Fruit fly (Drosophila melanogaster) whole organism, prepupa: ENCODE results near the gene CG9316.

Source experiments
- Blimp-1 ChIP-seq: fragments of 200-800 bp; sonication (Bioruptor generic); optimal IDR thresholded peaks from 3 replicates; lab custom pipeline; 2017; ENCODE audit warnings: missing biosample characterization, missing genetic modification characterization, mild to moderate bottlenecking, moderate library complexity, missing genetic modification reagents
- CG10631 ChIP-seq: fragments of 200-800 bp; sonication (Bioruptor generic); optimal IDR thresholded peaks from 2 replicates; lab custom pipeline; 2016; ENCODE audit warnings: missing biosample characterization, missing genetic modification characterization
- CG10669 ChIP-seq: fragments of 200-800 bp; sonication (Bioruptor generic); optimal IDR thresholded peaks from 3 replicates; lab custom pipeline; 2018; ENCODE audit warnings: missing biosample characterization, mild to moderate bottlenecking, missing genetic modification characterization, moderate library complexity
- CG11294 ChIP-seq: fragments of 200-800 bp; sonication (Bioruptor generic); IDR thresholded peaks from 2 replicates; pipeline ENCODE4 v1.3.6; 2022; ENCODE audit warnings: missing biosample characterization, missing genetic modification characterization
- CG11762 ChIP-seq: fragments of 200-800 bp; sonication (Bioruptor generic); optimal IDR thresholded peaks from 3 replicates; lab custom pipeline; 2016; ENCODE audit warnings: missing biosample characterization, missing genetic modification characterization; ENCODE audit not compliant: insufficient read depth
- CG15336 ChIP-seq: fragments of 200-800 bp; sonication (Bioruptor generic); IDR thresholded peaks from 2 replicates; pipeline ENCODE4 v1.3.6; 2022; ENCODE audit warnings: missing biosample characterization, missing genetic modification characterization
- CG1621 ChIP-seq: fragments of 200-800 bp; sonication (Bioruptor generic); optimal IDR thresholded peaks from 3 replicates; lab custom pipeline; 2018; ENCODE audit warnings: missing biosample characterization, mild to moderate bottlenecking, missing genetic modification characterization
- CG16779 ChIP-seq: fragments of 200-800 bp; sonication (Bioruptor generic); optimal IDR thresholded peaks from 3 replicates; lab custom pipeline; 2017; ENCODE audit warnings: missing biosample characterization, mild to moderate bottlenecking, missing genetic modification characterization
- CG3032 ChIP-seq: fragments of 200-800 bp; optimal IDR thresholded peaks from 2 replicates; lab custom pipeline; 2019; ENCODE audit warnings: missing biosample characterization, mild to moderate bottlenecking, missing genetic modification characterization, moderate library complexity
- CG31627 ChIP-seq: fragments of 200-800 bp; sonication (Bioruptor generic); optimal IDR thresholded peaks from 3 replicates; lab custom pipeline; 2016; ENCODE audit warnings: missing biosample characterization, missing genetic modification characterization
- CG34406 ChIP-seq: fragments of 200-800 bp; sonication (Bioruptor generic); optimal IDR thresholded peaks from 3 replicates; lab custom pipeline; 2016; ENCODE audit warnings: missing biosample characterization, missing genetic modification characterization
- CG3919 ChIP-seq: fragments of 200-800 bp; sonication (Bioruptor generic); optimal IDR thresholded peaks from 3 replicates; lab custom pipeline; 2016; ENCODE audit warnings: missing biosample characterization, missing genetic modification characterization
- CG4318 ChIP-seq: fragments of 200-800 bp; sonication (Bioruptor generic); optimal IDR thresholded peaks from 3 replicates; lab custom pipeline; 2017; ENCODE audit warnings: missing biosample characterization, mild to moderate bottlenecking, missing genetic modification characterization
- CG6163 ChIP-seq: fragments of 200-800 bp; sonication (Bioruptor generic); IDR thresholded peaks from 3 replicates; pipeline ENCODE4 v1.3.6; 2022; ENCODE audit warnings: missing biosample characterization, missing genetic modification characterization
- CG6276 ChIP-seq: fragments of 200-800 bp; sonication (Bioruptor generic); optimal IDR thresholded peaks from 2 replicates; lab custom pipeline; 2017; ENCODE audit warnings: missing biosample characterization, mild to moderate bottlenecking, missing genetic modification characterization
- CG6792 ChIP-seq: fragments of 200-800 bp; sonication (Bioruptor generic); optimal IDR thresholded peaks from 3 replicates; lab custom pipeline; 2016; ENCODE audit warnings: missing biosample characterization, missing genetic modification characterization
- CG6854 ChIP-seq: fragments of 200-800 bp; sonication (Bioruptor generic); optimal IDR thresholded peaks from 2 replicates; lab custom pipeline; 2017; ENCODE audit warnings: missing biosample characterization, mild to moderate bottlenecking, missing genetic modification characterization
- CG7368 ChIP-seq: fragments of 200-800 bp; sonication (Bioruptor generic); optimal IDR thresholded peaks from 3 replicates; lab custom pipeline; 2016; ENCODE audit warnings: missing biosample characterization, missing genetic modification characterization
- CG8119 ChIP-seq: fragments of 200-800 bp; sonication (Bioruptor generic); IDR thresholded peaks from 3 replicates; pipeline ENCODE4 v1.3.6; 2022; ENCODE audit warnings: missing biosample characterization, missing genetic modification characterization
- CG8632 ChIP-seq: fragments of 200-800 bp; sonication (Bioruptor generic); optimal IDR thresholded peaks from 3 replicates; lab custom pipeline; 2016; ENCODE audit warnings: missing biosample characterization, missing genetic modification characterization
- CG9139 ChIP-seq: fragments of 200-800 bp; sonication (Bioruptor generic); optimal IDR thresholded peaks from 3 replicates; lab custom pipeline; 2017; ENCODE audit warnings: missing biosample characterization, mild to moderate bottlenecking, missing genetic modification characterization
- Eip78C ChIP-seq: fragments of 200-800 bp; sonication (Bioruptor generic); peaks from one replicate; lab custom pipeline; 2016; ENCODE audit warnings: missing biosample characterization, missing genetic modification characterization
- Eip93F ChIP-seq: fragments of 200-800 bp; sonication (Bioruptor generic); optimal IDR thresholded peaks from 2 replicates; lab custom pipeline; 2016; ENCODE audit warnings: missing biosample characterization, mild to moderate bottlenecking, missing genetic modification characterization
- Ets21C ChIP-seq: fragments of 200-800 bp; sonication (Bioruptor generic); optimal IDR thresholded peaks from 3 replicates; lab custom pipeline; 2016; ENCODE audit warnings: missing biosample characterization, missing genetic modification characterization
- Ets96B ChIP-seq: fragments of 200-800 bp; optimal IDR thresholded peaks from 2 replicates; lab custom pipeline; 2019; ENCODE audit warnings: missing biosample characterization, mild to moderate bottlenecking, missing genetic modification characterization, moderate library complexity
- Gug ChIP-seq: fragments of 200-800 bp; sonication (Bioruptor generic); IDR thresholded peaks from 2 replicates; pipeline ENCODE4 v1.3.6; 2022; ENCODE audit warnings: missing biosample characterization, missing genetic modification characterization
- Hr4 ChIP-seq: fragments of 200-800 bp; sonication (Bioruptor generic); optimal IDR thresholded peaks from 3 replicates; lab custom pipeline; 2016; ENCODE audit warnings: missing biosample characterization, missing genetic modification characterization
- Met ChIP-seq: fragments of 200-800 bp; sonication (Bioruptor generic); optimal IDR thresholded peaks from 3 replicates; lab custom pipeline; 2016; ENCODE audit warnings: missing biosample characterization, missing genetic modification characterization
- OdsH ChIP-seq: fragments of 200-800 bp; sonication (Bioruptor generic); optimal IDR thresholded peaks from 3 replicates; lab custom pipeline; 2016; ENCODE audit warnings: missing biosample characterization, missing genetic modification characterization
- Smox ChIP-seq: fragments of 200-800 bp; sonication (Bioruptor generic); optimal IDR thresholded peaks from 3 replicates; lab custom pipeline; 2016; ENCODE audit warnings: missing biosample characterization, missing genetic modification characterization
- Sox102F ChIP-seq: fragments of 200-800 bp; sonication (Bioruptor generic); optimal IDR thresholded peaks from 2 replicates; lab custom pipeline; 2016; ENCODE audit warnings: missing biosample characterization, mild to moderate bottlenecking, missing genetic modification characterization
- Sox14 ChIP-seq: fragments of 200-800 bp; sonication (Bioruptor generic); optimal IDR thresholded peaks from 3 replicates; lab custom pipeline; 2016; ENCODE audit warnings: missing biosample characterization, missing genetic modification characterization
- Sox15 ChIP-seq: fragments of 200-800 bp; sonication (Bioruptor generic); optimal IDR thresholded peaks from 3 replicates; lab custom pipeline; 2016; ENCODE audit warnings: missing biosample characterization, missing genetic modification characterization
- achi ChIP-seq: fragments of 200-800 bp; sonication (Bioruptor generic); optimal IDR thresholded peaks from 3 replicates; lab custom pipeline; 2016; ENCODE audit warnings: missing biosample characterization, missing genetic modification characterization
- cyc ChIP-seq: fragments of 200-800 bp; sonication (Bioruptor generic); optimal IDR thresholded peaks from 3 replicates; lab custom pipeline; 2016; ENCODE audit warnings: missing biosample characterization, missing genetic modification characterization
- dac ChIP-seq: fragments of 200-800 bp; sonication (Bioruptor generic); optimal IDR thresholded peaks from 2 replicates; lab custom pipeline; 2017; ENCODE audit warnings: missing biosample characterization, mild to moderate bottlenecking, missing genetic modification characterization
- dsx ChIP-seq: fragments of 200-800 bp; optimal IDR thresholded peaks from 3 replicates; lab custom pipeline; 2019; ENCODE audit warnings: missing biosample characterization, mild to moderate bottlenecking, missing genetic modification characterization, moderate library complexity; ENCODE audit not compliant: poor library complexity, severe bottlenecking
- eg ChIP-seq: fragments of 200-800 bp; sonication (Bioruptor generic); IDR thresholded peaks from 3 replicates; pipeline ENCODE4 v1.3.6; 2022; ENCODE audit warnings: missing biosample characterization, missing genetic modification characterization
- esn ChIP-seq: fragments of 200-800 bp; sonication (Bioruptor generic); optimal IDR thresholded peaks from 2 replicates; lab custom pipeline; 2016; ENCODE audit warnings: missing biosample characterization, mild to moderate bottlenecking, missing genetic modification characterization, moderate library complexity
- fd59A ChIP-seq: fragments of 200-800 bp; sonication (Bioruptor generic); optimal IDR thresholded peaks from 2 replicates; lab custom pipeline; 2017; ENCODE audit warnings: missing biosample characterization, mild to moderate bottlenecking, missing genetic modification characterization, missing genetic modification reagents
- fd85E ChIP-seq: fragments of 200-800 bp; sonication (Bioruptor generic); optimal IDR thresholded peaks from 3 replicates; lab custom pipeline; 2016; ENCODE audit warnings: missing biosample characterization, missing genetic modification characterization
- fkh ChIP-seq: fragments of 200-800 bp; sonication (Bioruptor generic); optimal IDR thresholded peaks from 3 replicates; lab custom pipeline; 2017; ENCODE audit warnings: missing biosample characterization, mild to moderate bottlenecking, missing genetic modification characterization, moderate library complexity
- lz ChIP-seq: fragments of 200-800 bp; sonication (Bioruptor generic); optimal IDR thresholded peaks from 3 replicates; lab custom pipeline; 2016; ENCODE audit warnings: missing biosample characterization, missing genetic modification characterization
- net ChIP-seq: fragments of 200-800 bp; sonication (Bioruptor generic); optimal IDR thresholded peaks from 3 replicates; lab custom pipeline; 2016; ENCODE audit warnings: missing biosample characterization, missing genetic modification characterization
- pdm3 ChIP-seq: fragments of 200-800 bp; sonication (Bioruptor generic); optimal IDR thresholded peaks from 3 replicates; lab custom pipeline; 2016; ENCODE audit warnings: missing biosample characterization, missing genetic modification characterization
- salr ChIP-seq, 2 experiments: fragments of 200-800 bp; sonication (Bioruptor generic); optimal IDR thresholded peaks; 3 replicates each; lab custom pipeline; 2016 to 2018; ENCODE audit warnings: missing biosample characterization in 2 of 2, missing genetic modification characterization in 2 of 2, mild to moderate bottlenecking in 1 of 2
- spab ChIP-seq: fragments of 200-800 bp; sonication (Bioruptor generic); optimal IDR thresholded peaks from 2 replicates; lab custom pipeline; 2017; ENCODE audit warnings: missing biosample characterization, mild to moderate bottlenecking, missing genetic modification characterization, missing genetic modification reagents
- vri ChIP-seq: fragments of 200-800 bp; sonication (Bioruptor generic); optimal IDR thresholded peaks from 3 replicates; lab custom pipeline; 2016; ENCODE audit warnings: missing biosample characterization, mild to moderate bottlenecking, missing genetic modification characterization

CG9316 gene

DNA sequence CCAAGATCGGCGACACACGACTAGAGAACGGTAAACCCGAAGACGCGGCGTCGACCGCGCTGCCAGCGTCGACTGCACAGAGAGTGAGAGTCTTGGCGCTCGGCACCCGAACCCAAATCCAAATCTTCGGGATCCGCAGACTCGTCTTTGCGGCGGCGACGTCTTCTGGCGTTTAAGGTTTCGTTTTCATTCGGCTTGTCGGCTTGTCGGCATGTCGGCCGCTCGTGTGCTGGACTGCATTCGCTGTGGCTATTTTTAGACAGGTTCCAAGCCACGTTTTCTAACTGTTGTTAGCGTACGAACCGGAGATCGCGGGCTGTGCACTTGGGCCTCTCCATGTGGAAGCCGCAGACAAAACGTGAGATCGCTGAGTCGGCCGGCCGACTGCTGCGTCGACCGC lies 10.3 kb downstream of the CG9316 start (continued):
- TF ChIP-seq CG31627 (GFP tag; lab: Kevin White, UChicago) (no peak), Sox14 (GFP tag; lab: Kevin White, UChicago) (peak; percentile 49), CG6854 (GFP tag; lab: Kevin White, UChicago) (peak; percentile 95), CG7368 (GFP tag; lab: Kevin White, UChicago) (peak; percentile 24), net (GFP tag; lab: Kevin White, UChicago) (peak; percentile 67), CG15336 (peak; percentile 58), Sox15 (GFP tag; lab: Kevin White, UChicago) (no peak), esn (no peak), salr (GFP tag; optimal IDR thresholded peaks at IDR 0.05; lab: Kevin White, UChicago) (peak in 1 of 2 experiments; percentile 2), Ets96B (peak; percentile 41), Hr4 (GFP tag; lab: Kevin White, UChicago) (no peak)
- TF ChIP-seq, all 60 proteins: peak for 38

DNA sequence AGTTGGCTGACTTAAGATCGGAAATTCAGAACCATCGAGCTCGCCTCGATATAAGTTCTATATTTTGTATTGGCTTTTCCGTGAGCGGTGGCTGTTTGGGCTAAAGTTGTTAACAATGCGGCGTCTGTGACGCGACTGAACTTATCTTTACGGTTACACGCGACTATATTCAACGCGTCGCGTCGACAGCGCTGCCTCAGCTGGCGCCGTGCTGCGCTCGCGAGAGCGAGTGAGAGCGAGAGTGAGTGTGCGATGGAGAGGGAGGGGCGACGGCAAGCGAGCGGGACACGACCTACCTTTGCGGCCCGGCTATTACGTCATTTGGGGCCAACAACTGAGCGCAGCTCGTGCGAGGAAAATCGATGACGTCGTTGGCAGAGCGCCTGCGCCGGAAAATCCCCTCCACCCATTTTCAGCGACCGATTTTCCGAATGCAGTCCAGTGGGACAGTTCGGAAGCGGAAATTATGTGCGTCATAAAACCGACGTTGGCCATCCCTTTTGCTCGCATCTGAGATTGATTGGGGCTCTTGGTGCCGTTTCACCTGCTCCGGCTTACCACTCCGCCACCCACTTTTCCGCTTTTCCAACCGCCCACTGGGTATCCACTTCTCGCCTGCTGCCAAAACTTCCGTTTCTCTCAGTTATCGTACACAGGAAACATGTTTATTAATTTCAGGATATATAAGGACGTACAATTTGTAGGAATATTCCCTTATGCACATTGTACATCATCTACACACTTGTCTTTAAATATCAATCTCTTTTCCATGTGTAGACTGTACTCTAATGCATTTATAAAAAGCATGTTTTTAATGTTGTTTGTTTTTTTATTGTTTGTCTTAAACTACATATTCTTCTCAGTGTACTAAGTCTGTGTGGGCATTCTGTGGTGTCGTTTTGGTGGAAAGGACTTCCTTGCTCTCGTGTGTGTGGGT lies 11.6 kb downstream of the CG9316 start, which contains the start of gene Hr38:
Hr38 (minus strand) TSS at position 121 of the 937 bp plus-strand sequence.
- no peak for TF ChIP-seq CG11762 (GFP tag; lab: Kevin White, UChicago)
- no peak for TF ChIP-seq Smox (GFP tag; lab: Kevin White, UChicago)
- TF ChIP-seq Gug = no peak
- TF ChIP-seq eg (GFP tag; lab: Robert Waterston, UW) = peak; percentile 66
- no peak for TF ChIP-seq spab (GFP tag; lab: Kevin White, UChicago)
- TF ChIP-seq CG8632 (GFP tag; lab: Kevin White, UChicago) = no peak
- TF ChIP-seq CG15336 = no peak
- TF ChIP-seq dsx = no peak
- no peak for TF ChIP-seq CG10669 (GFP tag; lab: Kevin White, UChicago)
- TF ChIP-seq Sox15 (GFP tag; lab: Kevin White, UChicago) = no peak
- TF ChIP-seq lz = no peak
- no peak for TF ChIP-seq fd59A
- TF ChIP-seq CG6163 (GFP tag; lab: Robert Waterston, UW) = no peak
- no peak for TF ChIP-seq CG10631 (GFP tag; lab: Kevin White, UChicago)
- TF ChIP-seq CG1621 (tag; lab: Kevin White, UChicago) = peak; percentile 35
- no peak for TF ChIP-seq Ets21C (GFP tag; lab: Kevin White, UChicago)
- TF ChIP-seq Eip93F (GFP tag; lab: Kevin White, UChicago) = no peak
- TF ChIP-seq dac = no peak
- no peak for TF ChIP-seq net (GFP tag; lab: Kevin White, UChicago)
- TF ChIP-seq CG4318 = no peak
- TF ChIP-seq Met (GFP tag; lab: Kevin White, UChicago) = no peak
- peak; percentile 17 for TF ChIP-seq CG16779 (tag; lab: Kevin White, UChicago)
- no peak for TF ChIP-seq fd85E (GFP tag; lab: Kevin White, UChicago)
- peak; percentile 26 for TF ChIP-seq CG3919 (GFP tag; lab: Kevin White, UChicago)
- TF ChIP-seq CG7368 (GFP tag; lab: Kevin White, UChicago) = no peak
- TF ChIP-seq Blimp-1 = peak; percentile 72
- TF ChIP-seq CG6792 (GFP tag; lab: Kevin White, UChicago) = no peak
- no peak for TF ChIP-seq CG3032
- TF ChIP-seq cyc (GFP tag; lab: Kevin White, UChicago) = no peak
- TF ChIP-seq CG8119 (GFP tag; lab: Robert Waterston, UW) = peak; percentile 17; the same call in 1 of the 3 replicates
- no peak for TF ChIP-seq CG9139
- TF ChIP-seq CG11294 = no peak
- peak; percentile 6 for TF ChIP-seq pdm3 (GFP tag; lab: Kevin White, UChicago)
- no peak for TF ChIP-seq CG6276 (GFP tag; lab: Kevin White, UChicago)
- TF ChIP-seq Sox102F = no peak
- no peak for TF ChIP-seq OdsH (GFP tag; lab: Kevin White, UChicago)
- peak; percentile 2 for TF ChIP-seq fkh (GFP tag; lab: Kevin White, UChicago)
- no peak for TF ChIP-seq CG34406 (GFP tag; lab: Kevin White, UChicago)
- TF ChIP-seq vri (GFP tag; lab: Kevin White, UChicago) = peak; percentile 59
- no peak for TF ChIP-seq achi (GFP tag; lab: Kevin White, UChicago)
- peak; percentile 58 for TF ChIP-seq Eip78C (GFP tag; lab: Kevin White, UChicago)
